Fruit fly (Drosophila melanogaster) whole organism, embryonic: ENCODE measurements around the gene CG43993.

ENCODE experiments used
- Antp ChIP-seq: fragments of 200-800 bp; sonication (Bioruptor generic); optimal IDR thresholded peaks from 3 replicates; lab custom pipeline; 2016; ENCODE audit warnings: missing biosample characterization, missing genetic modification characterization
- B-H1 ChIP-seq: fragments of 200-800 bp; sonication (Bioruptor generic); IDR thresholded peaks from 3 replicates; pipeline ENCODE4 v1.3.6; 2022; ENCODE audit warnings: missing biosample characterization, missing genetic modification characterization
- CG10431 ChIP-seq: fragments of 200-800 bp; sonication (Bioruptor generic); optimal IDR thresholded peaks from 3 replicates; lab custom pipeline; 2018; ENCODE audit warnings: missing biosample characterization, mild to moderate bottlenecking, missing genetic modification characterization
- CG10959 ChIP-seq: fragments of 200-800 bp; sonication (Bioruptor generic); IDR thresholded peaks from 2 replicates; pipeline ENCODE4 v1.3.6; 2022; ENCODE audit warnings: missing biosample characterization, missing genetic modification characterization
- CG11695 ChIP-seq: fragments of 200-800 bp; sonication (Bioruptor generic); IDR thresholded peaks from 3 replicates; pipeline ENCODE4 v1.3.6; 2022; ENCODE audit warnings: missing biosample characterization, missing genetic modification characterization
- CG12942 ChIP-seq: fragments of 200-800 bp; sonication (Bioruptor generic); optimal IDR thresholded peaks from 3 replicates; lab custom pipeline; 2016; ENCODE audit warnings: missing biosample characterization, missing genetic modification characterization
- CG13123 ChIP-seq: fragments of 200-800 bp; sonication (Bioruptor generic); optimal IDR thresholded peaks from 2 replicates; lab custom pipeline; 2016; ENCODE audit warnings: missing biosample characterization, missing genetic modification characterization
- CG13296 ChIP-seq: fragments of 200-800 bp; sonication (Bioruptor generic); optimal IDR thresholded peaks from 3 replicates; lab custom pipeline; 2018; ENCODE audit warnings: missing biosample characterization, mild to moderate bottlenecking, missing genetic modification characterization
- CG14860 ChIP-seq: fragments of 200-800 bp; sonication (Bioruptor generic); IDR thresholded peaks from 3 replicates; pipeline ENCODE4 v1.3.6; 2022; ENCODE audit warnings: missing biosample characterization, missing genetic modification characterization; ENCODE audit not compliant: partially characterized antibody
- CG15073 ChIP-seq: fragments of 200-800 bp; sonication (Bioruptor generic); optimal IDR thresholded peaks from 2 replicates; lab custom pipeline; 2016; ENCODE audit warnings: missing biosample characterization, missing genetic modification characterization
- CG15601 ChIP-seq: fragments of 200-800 bp; sonication (Bioruptor generic); optimal IDR thresholded peaks from 3 replicates; lab custom pipeline; 2019; ENCODE audit warnings: missing biosample characterization, mild to moderate bottlenecking, missing genetic modification characterization, moderate library complexity
- CG15696 ChIP-seq: fragments of 200-800 bp; sonication (Bioruptor generic); optimal IDR thresholded peaks from 2 replicates; lab custom pipeline; 2019; ENCODE audit warnings: missing biosample characterization, mild to moderate bottlenecking, missing genetic modification characterization, moderate library complexity
- CG1647 ChIP-seq: fragments of 200-800 bp; sonication (Bioruptor generic); optimal IDR thresholded peaks from 3 replicates; lab custom pipeline; 2016; ENCODE audit warnings: missing biosample characterization, missing genetic modification characterization
- CG31388 ChIP-seq: fragments of 200-800 bp; sonication (Bioruptor generic); optimal IDR thresholded peaks from 2 replicates; lab custom pipeline; 2016; ENCODE audit warnings: missing biosample characterization, missing genetic modification characterization
- CG31441 ChIP-seq: fragments of 200-800 bp; sonication (Bioruptor generic); IDR thresholded peaks from 2 replicates; pipeline ENCODE4 v1.3.6; 2022; ENCODE audit warnings: missing biosample characterization, missing genetic modification characterization
- CG6175 ChIP-seq: fragments of 200-800 bp; sonication (Bioruptor generic); IDR thresholded peaks from 3 replicates; pipeline ENCODE4 v1.3.6; 2022; ENCODE audit warnings: missing biosample characterization, missing genetic modification characterization
- CG7271 ChIP-seq: fragments of 200-800 bp; sonication (Bioruptor generic); optimal IDR thresholded peaks from 2 replicates; lab custom pipeline; 2018; ENCODE audit warnings: missing biosample characterization, mild to moderate bottlenecking, missing genetic modification characterization, moderate library complexity
- CG8388 ChIP-seq: fragments of 200-800 bp; sonication (Bioruptor generic); optimal IDR thresholded peaks from 2 replicates; lab custom pipeline; 2019; ENCODE audit warnings: missing biosample characterization, mild to moderate bottlenecking, missing genetic modification characterization, moderate library complexity
- CG9437 ChIP-seq: fragments of 200-800 bp; sonication (Bioruptor generic); optimal IDR thresholded peaks from 2 replicates; lab custom pipeline; 2018; ENCODE audit warnings: missing biosample characterization, mild to moderate bottlenecking, missing genetic modification characterization
- CHES-1-like ChIP-seq: fragments of 200-800 bp; sonication (Bioruptor generic); optimal IDR thresholded peaks from 2 replicates; lab custom pipeline; 2016; ENCODE audit warnings: missing biosample characterization, missing genetic modification characterization
- Chrac-16 ChIP-seq: fragments of 200-800 bp; sonication (Bioruptor generic); optimal IDR thresholded peaks from 3 replicates; lab custom pipeline; 2016; ENCODE audit warnings: missing biosample characterization, missing genetic modification characterization
- D19B ChIP-seq: fragments of 200-800 bp; sonication (Bioruptor generic); optimal IDR thresholded peaks from 2 replicates; lab custom pipeline; 2017; ENCODE audit warnings: missing biosample characterization, mild to moderate bottlenecking, missing genetic modification characterization
- Doc2 ChIP-seq: fragments of 200-800 bp; sonication (Bioruptor generic); IDR thresholded peaks from 2 replicates; pipeline ENCODE4 v1.3.6; 2022; ENCODE audit warnings: missing biosample characterization, missing genetic modification characterization
- Drgx ChIP-seq: fragments of 200-800 bp; sonication (Bioruptor generic); IDR thresholded peaks from 2 replicates; pipeline ENCODE4 v1.3.6; 2022; ENCODE audit warnings: missing biosample characterization, missing genetic modification characterization
- Elba2 ChIP-seq: fragments of 200-800 bp; sonication (Bioruptor generic); optimal IDR thresholded peaks from 3 replicates; lab custom pipeline; 2016; ENCODE audit warnings: missing biosample characterization, missing genetic modification characterization
- Fer2 ChIP-seq: fragments of 200-800 bp; sonication (Bioruptor generic); optimal IDR thresholded peaks from 2 replicates; lab custom pipeline; 2018; ENCODE audit warnings: missing biosample characterization, mild to moderate bottlenecking, missing genetic modification characterization, moderate library complexity
- GATAe ChIP-seq: fragments of 200-800 bp; sonication (Bioruptor generic); conservative IDR thresholded peaks from 2 replicates; pipeline ENCODE4 v1.3.6; 2022; ENCODE audit warnings: missing biosample characterization, missing genetic modification characterization
- H15 ChIP-seq: fragments of 200-800 bp; sonication (Bioruptor generic); IDR thresholded peaks from 3 replicates; pipeline ENCODE4 v1.3.6; 2022; ENCODE audit warnings: missing biosample characterization, missing genetic modification characterization
- HmgZ ChIP-seq: fragments of 200-800 bp; sonication (Bioruptor generic); optimal IDR thresholded peaks from 2 replicates; lab custom pipeline; 2018; ENCODE audit warnings: missing biosample characterization, mild to moderate bottlenecking, missing genetic modification characterization
- Mad ChIP-seq: fragments of 200-800 bp; sonication (Bioruptor generic); optimal IDR thresholded peaks from 2 replicates; lab custom pipeline; 2016; ENCODE audit warnings: missing biosample characterization, missing genetic modification characterization
- Mes4 ChIP-seq: fragments of 200-800 bp; sonication (Bioruptor generic); optimal IDR thresholded peaks from 2 replicates; lab custom pipeline; 2016; ENCODE audit warnings: missing biosample characterization, missing genetic modification characterization
- Oli ChIP-seq: fragments of 200-800 bp; sonication (Bioruptor generic); optimal IDR thresholded peaks from 2 replicates; lab custom pipeline; 2018; ENCODE audit warnings: missing biosample characterization, mild to moderate bottlenecking, missing genetic modification characterization, moderate library complexity
- Rx ChIP-seq: fragments of 200-800 bp; sonication (Bioruptor generic); IDR thresholded peaks from 2 replicates; pipeline ENCODE4 v1.3.6; 2022; ENCODE audit warnings: missing biosample characterization, missing genetic modification characterization
- Sin3A ChIP-seq: fragments of >200 bp; optimal IDR thresholded peaks from 2 replicates; lab custom pipeline; 2018
- Sox100B ChIP-seq: fragments of 200-800 bp; sonication (Bioruptor generic); optimal IDR thresholded peaks from 3 replicates; lab custom pipeline; 2018; ENCODE audit warnings: missing biosample characterization, mild to moderate bottlenecking, missing genetic modification characterization
- Sry-β ChIP-seq: fragments of 200-800 bp; sonication (Bioruptor generic); optimal IDR thresholded peaks from 2 replicates; lab custom pipeline; 2018; ENCODE audit warnings: missing biosample characterization, mild to moderate bottlenecking, missing genetic modification characterization, moderate library complexity
- Xbp1 ChIP-seq: fragments of 200-800 bp; sonication (Bioruptor generic); optimal IDR thresholded peaks from 3 replicates; lab custom pipeline; 2016; ENCODE audit warnings: missing biosample characterization, mild to moderate bottlenecking, missing genetic modification characterization
- croc ChIP-seq: fragments of 200-800 bp; sonication (Bioruptor generic); conservative IDR thresholded peaks from 3 replicates; pipeline ENCODE4 v1.3.6; 2022; ENCODE audit warnings: missing biosample characterization, missing genetic modification characterization
- cwo ChIP-seq: fragments of 200-800 bp; sonication (Bioruptor generic); optimal IDR thresholded peaks from 3 replicates; lab custom pipeline; 2017; ENCODE audit warnings: missing biosample characterization, missing genetic modification characterization, mild to moderate bottlenecking, moderate library complexity, missing genetic modification reagents
- esg ChIP-seq: fragments of 200-800 bp; sonication (Bioruptor generic); conservative IDR thresholded peaks from 2 replicates; pipeline ENCODE4 v1.3.6; 2022; ENCODE audit warnings: missing biosample characterization, missing genetic modification characterization
- fd64A ChIP-seq: fragments of 200-800 bp; sonication (Bioruptor generic); optimal IDR thresholded peaks from 3 replicates; lab custom pipeline; 2018; ENCODE audit warnings: missing biosample characterization, mild to moderate bottlenecking, missing genetic modification characterization
- gsb-n ChIP-seq: fragments of 200-800 bp; sonication (Bioruptor generic); optimal IDR thresholded peaks from 3 replicates; lab custom pipeline; 2018; ENCODE audit warnings: missing biosample characterization, mild to moderate bottlenecking, missing genetic modification characterization
- insv ChIP-seq, 2 experiments: fragments of 200-800 bp; sonication (Bioruptor generic); optimal IDR thresholded peaks; 3 replicates each; lab custom pipeline; 2016 to 2018; ENCODE audit warnings: missing biosample characterization in 2 of 2, missing genetic modification characterization in 2 of 2
- jigr1 ChIP-seq: fragments of 200-800 bp; sonication (Bioruptor generic); IDR thresholded peaks from 3 replicates; pipeline ENCODE4 v1.3.6; 2022; ENCODE audit warnings: missing biosample characterization, missing genetic modification characterization
- mld ChIP-seq: fragments of 200-800 bp; sonication (Bioruptor generic); IDR thresholded peaks from 3 replicates; pipeline ENCODE4 v1.3.6; 2022; ENCODE audit warnings: missing biosample characterization, missing genetic modification characterization; ENCODE audit not compliant: partially characterized antibody
- nerfin-2 ChIP-seq: fragments of 200-800 bp; sonication (Bioruptor generic); IDR thresholded peaks from 2 replicates; pipeline ENCODE4 v1.3.6; 2022; ENCODE audit warnings: missing biosample characterization, missing genetic modification characterization; ENCODE audit not compliant: partially characterized antibody
- peb ChIP-seq: fragments of 200-800 bp; sonication (Bioruptor generic); IDR thresholded peaks from 2 replicates; pipeline ENCODE4 v1.3.6; 2022; ENCODE audit warnings: missing biosample characterization, missing genetic modification characterization
- ranshi ChIP-seq: fragments of 200-800 bp; sonication (Bioruptor generic); IDR thresholded peaks from 2 replicates; pipeline ENCODE4 v1.3.6; 2022; ENCODE audit warnings: missing biosample characterization, missing genetic modification characterization
- ro ChIP-seq: fragments of 200-800 bp; sonication (Bioruptor generic); IDR thresholded peaks from 2 replicates; pipeline ENCODE4 v1.3.6; 2022; ENCODE audit warnings: missing biosample characterization, missing genetic modification characterization
- stc ChIP-seq: fragments of 200-800 bp; sonication (Bioruptor generic); IDR thresholded peaks from 2 replicates; pipeline ENCODE4 v1.3.6; 2022; ENCODE audit warnings: missing biosample characterization, missing genetic modification characterization
- tio ChIP-seq: fragments of 200-800 bp; sonication (Bioruptor generic); optimal IDR thresholded peaks from 2 replicates; lab custom pipeline; 2017; ENCODE audit warnings: missing biosample characterization, missing genetic modification characterization, inconsistent platforms
- wor ChIP-seq: fragments of 200-800 bp; sonication (Bioruptor generic); IDR thresholded peaks from 2 replicates; pipeline ENCODE4 v1.3.6; 2022; ENCODE audit warnings: missing biosample characterization, missing genetic modification characterization

The CG43993 gene

dm6 chr3L:12062788-12063218 is 30.4 kb downstream of the CG43993 start (continued):
- TF ChIP-seq ranshi (GFP tag; lab: Robert Waterston, UW) = peak; percentile 52; the same call in 1 of the 2 replicates
- no peak for TF ChIP-seq CG15073 (GFP tag; lab: Kevin White, UChicago)
- no peak for TF ChIP-seq insv (GFP tag; optimal IDR thresholded peaks at IDR 0.05; lab: Kevin White, UChicago)
- 0 out of 2 replicates have a peak, but pooled peaks have one; percentile 37 for TF ChIP-seq Rx
- TF ChIP-seq ro (GFP tag; lab: Robert Waterston, UW) = no peak; the same call in 1 of the 2 replicates
- no peak for TF ChIP-seq Mes4 (GFP tag; lab: Kevin White, UChicago)
- no peak for TF ChIP-seq Sox100B (GFP tag; lab: Kevin White, UChicago)
- no peak for TF ChIP-seq HmgZ
- no peak for TF ChIP-seq CG1647 (GFP tag; lab: Kevin White, UChicago)
- TF ChIP-seq CG10959 (GFP tag; lab: Robert Waterston, UW) = peak; percentile 88
- peak; percentile 64 for TF ChIP-seq croc (GFP tag; lab: Robert Waterston, UW)
- no peak; the same call in 1 of the 2 replicates for TF ChIP-seq CG31441
- peak; percentile 2 for TF ChIP-seq fd64A (GFP tag; lab: Kevin White, UChicago)
- peak; percentile 89 for TF ChIP-seq CG15696
- TF ChIP-seq CG10431 (GFP tag; lab: Kevin White, UChicago) = no peak
- TF ChIP-seq Fer2 = no peak
- TF ChIP-seq CG12942 (GFP tag; lab: Kevin White, UChicago) = no peak
- TF ChIP-seq Doc2 (GFP tag; lab: Robert Waterston, UW) = no peak
- 0 out of 2 replicates have a peak, but pooled peaks have one; percentile 38 for TF ChIP-seq peb
- peak; percentile 61 for TF ChIP-seq Chrac-16 (GFP tag; lab: Kevin White, UChicago)
- TF ChIP-seq Sry-β (GFP tag; lab: Kevin White, UChicago) = no peak
- no peak; the same call in 2 of the 3 replicates for TF ChIP-seq B-H1
- TF ChIP-seq CG9437 = no peak
- no peak for TF ChIP-seq cwo (GFP tag; lab: Kevin White, UChicago)
- 0 out of 3 replicates have a peak, but pooled peaks have one; percentile 15 for TF ChIP-seq CG11695
- no peak for TF ChIP-seq GATAe (GFP tag; lab: Robert Waterston, UW)
- peak; percentile 61 for TF ChIP-seq CG8388 (GFP tag; lab: Kevin White, UChicago)
- TF ChIP-seq D19B (GFP tag; lab: Kevin White, UChicago) = no peak
- TF ChIP-seq jigr1 (GFP tag; lab: Robert Waterston, UW) = no peak
- no peak for TF ChIP-seq Elba2 (GFP tag; lab: Kevin White, UChicago)
- no peak for TF ChIP-seq Mad (GFP tag; lab: Kevin White, UChicago)
- TF ChIP-seq H15 (GFP tag; lab: Robert Waterston, UW) = 0 out of 3 replicates have a peak, but pooled peaks have one; percentile 38
- TF ChIP-seq CG7271 (tag; lab: Kevin White, UChicago) = no peak
- TF ChIP-seq CG13296 (GFP tag; lab: Kevin White, UChicago) = no peak
- no peak for TF ChIP-seq CG14860
- TF ChIP-seq wor (GFP tag; lab: Robert Waterston, UW) = no peak
- TF ChIP-seq stc = peak; percentile 32; the same call in 1 of the 2 replicates
- TF ChIP-seq tio (GFP tag; lab: Kevin White, UChicago) = no peak
- no peak for TF ChIP-seq Sin3A
- no peak for TF ChIP-seq CG6175 (GFP tag; lab: Robert Waterston, UW)
- peak; percentile 48 for TF ChIP-seq Antp (GFP tag; lab: Kevin White, UChicago)
- peak; percentile 60 for TF ChIP-seq CG15601 (tag; lab: Kevin White, UChicago)
- TF ChIP-seq gsb-n (tag; lab: Kevin White, UChicago) = peak; percentile 64
- TF ChIP-seq esg (GFP tag; lab: Robert Waterston, UW) = no peak
- peak; percentile 20 for TF ChIP-seq Xbp1
- TF ChIP-seq CG13123 (GFP tag; lab: Kevin White, UChicago) = no peak
- TF ChIP-seq mld (GFP tag; lab: Robert Waterston, UW) = no peak
- TF ChIP-seq Oli (tag; lab: Kevin White, UChicago) = peak; percentile 33
- peak; percentile 57; the same call in 1 of the 2 replicates for TF ChIP-seq Drgx (GFP tag; lab: Robert Waterston, UW)
- peak; percentile 15 for TF ChIP-seq CHES-1-like (GFP tag; lab: Kevin White, UChicago)
- TF ChIP-seq nerfin-2 = no peak
- TF ChIP-seq CG31388 (GFP tag; lab: Kevin White, UChicago) = no peak
